Fruit fly (Drosophila melanogaster) whole organism, embryonic: ENCODE results near the gene Slu7.

Experiments used
- Adf1 ChIP-seq: fragments of 200-800 bp; sonication (Bioruptor generic); IDR thresholded peaks from 2 replicates; pipeline ENCODE4 v1.3.6; 2022; ENCODE audit warnings: missing biosample characterization, missing genetic modification characterization
- Aef1 ChIP-seq: fragments of 200-800 bp; sonication (Bioruptor generic); IDR thresholded peaks from 3 replicates; pipeline ENCODE4 v1.3.6; 2022; ENCODE audit warnings: missing biosample characterization, missing genetic modification characterization
- CG10366 ChIP-seq: fragments of 200-800 bp; sonication (Bioruptor generic); IDR thresholded peaks from 2 replicates; pipeline ENCODE4 v1.3.6; 2022; ENCODE audit warnings: missing biosample characterization, missing genetic modification characterization
- CG11504 ChIP-seq: fragments of 200-800 bp; sonication (Bioruptor generic); optimal IDR thresholded peaks from 3 replicates; lab custom pipeline; 2019; ENCODE audit warnings: missing biosample characterization, mild to moderate bottlenecking, missing genetic modification characterization, moderate library complexity
- CG1233 ChIP-seq: fragments of 200-800 bp; sonication (Bioruptor generic); optimal IDR thresholded peaks from 4 replicates; lab custom pipeline; 2018; ENCODE audit warnings: missing biosample characterization, mild to moderate bottlenecking, missing genetic modification characterization
- CG1529 ChIP-seq: fragments of 200-800 bp; sonication (Bioruptor generic); optimal IDR thresholded peaks from 3 replicates; lab custom pipeline; 2018; ENCODE audit warnings: missing biosample characterization, missing genetic modification characterization
- CG1603 ChIP-seq: fragments of 200-800 bp; sonication (Bioruptor generic); optimal IDR thresholded peaks from 2 replicates; lab custom pipeline; 2019; ENCODE audit warnings: missing biosample characterization, mild to moderate bottlenecking, missing genetic modification characterization, moderate library complexity
- CG17359 ChIP-seq: fragments of 200-800 bp; sonication (Bioruptor generic); optimal IDR thresholded peaks from 3 replicates; lab custom pipeline; 2018; ENCODE audit warnings: missing biosample characterization, mild to moderate bottlenecking, missing genetic modification characterization, moderate library complexity
- CG18619 ChIP-seq: fragments of 200-800 bp; sonication (Bioruptor generic); optimal IDR thresholded peaks from 3 replicates; lab custom pipeline; 2017; ENCODE audit warnings: missing biosample characterization, mild to moderate bottlenecking, missing genetic modification characterization
- CG2889 ChIP-seq: fragments of 200-800 bp; sonication (Bioruptor generic); IDR thresholded peaks from 3 replicates; pipeline ENCODE4 v1.3.6; 2022; ENCODE audit warnings: missing biosample characterization, missing genetic modification characterization
- CG30431 ChIP-seq: fragments of 200-800 bp; sonication (Bioruptor generic); optimal IDR thresholded peaks from 2 replicates; lab custom pipeline; 2017; ENCODE audit warnings: missing biosample characterization, missing genetic modification characterization
- CG32767 ChIP-seq: fragments of 200-800 bp; sonication (Bioruptor generic); IDR thresholded peaks from 2 replicates; pipeline ENCODE4 v1.3.6; 2022; ENCODE audit warnings: missing biosample characterization, missing genetic modification characterization
- CG32772 ChIP-seq: fragments of 200-800 bp; sonication (Bioruptor generic); IDR thresholded peaks from 2 replicates; pipeline ENCODE4 v1.3.6; 2022; ENCODE audit warnings: missing biosample characterization, missing genetic modification characterization
- CG34422 ChIP-seq: fragments of 200-800 bp; sonication (Bioruptor generic); IDR thresholded peaks from 3 replicates; pipeline ENCODE4 v1.3.6; 2022; ENCODE audit warnings: missing biosample characterization, missing genetic modification characterization
- CG4424 ChIP-seq: fragments of 200-800 bp; sonication (Bioruptor generic); optimal IDR thresholded peaks from 3 replicates; lab custom pipeline; 2016; ENCODE audit warnings: missing biosample characterization, missing genetic modification characterization
- CG7556 ChIP-seq: fragments of 200-800 bp; sonication (Bioruptor generic); optimal IDR thresholded peaks from 2 replicates; lab custom pipeline; 2017; ENCODE audit warnings: missing biosample characterization, mild to moderate bottlenecking, missing genetic modification characterization
- CG7839 ChIP-seq: fragments of 200-800 bp; sonication (Bioruptor generic); optimal IDR thresholded peaks from 3 replicates; lab custom pipeline; 2018; ENCODE audit warnings: missing biosample characterization, mild to moderate bottlenecking, missing genetic modification characterization, moderate library complexity
- Dref ChIP-seq: fragments of 200-800 bp; sonication (Bioruptor generic); IDR thresholded peaks from 2 replicates; pipeline ENCODE4 v1.3.6; 2022; ENCODE audit warnings: missing biosample characterization, missing genetic modification characterization
- Ets97D ChIP-seq: fragments of 200-800 bp; sonication (Bioruptor generic); optimal IDR thresholded peaks from 3 replicates; lab custom pipeline; 2016; ENCODE audit warnings: missing biosample characterization, missing genetic modification characterization
- Gsc ChIP-seq: fragments of 200-800 bp; sonication (Bioruptor generic); IDR thresholded peaks from 2 replicates; pipeline ENCODE4 v1.3.6; 2022; ENCODE audit warnings: missing biosample characterization, missing genetic modification characterization
- HHEX ChIP-seq: fragments of 200-800 bp; sonication (Bioruptor generic); optimal IDR thresholded peaks from 3 replicates; lab custom pipeline; 2017; ENCODE audit warnings: missing biosample characterization, mild to moderate bottlenecking, missing genetic modification characterization, missing genetic modification reagents
- Hr3 ChIP-seq: fragments of 200-800 bp; sonication (Bioruptor generic); optimal IDR thresholded peaks from 3 replicates; lab custom pipeline; 2016; ENCODE audit warnings: missing biosample characterization, missing genetic modification characterization
- Med ChIP-seq: fragments of 200-800 bp; sonication (Bioruptor generic); peaks from one replicate; lab custom pipeline; 2016; ENCODE audit warnings: missing biosample characterization, missing genetic modification characterization, mild to moderate bottlenecking, inconsistent platforms, moderate library complexity
- NK7.1 ChIP-seq: fragments of 200-800 bp; sonication (Bioruptor generic); optimal IDR thresholded peaks from 3 replicates; lab custom pipeline; 2016; ENCODE audit warnings: missing biosample characterization, missing genetic modification characterization
- Nf-YC ChIP-seq: fragments of 200-800 bp; optimal IDR thresholded peaks from 3 replicates; lab custom pipeline; 2019; ENCODE audit warnings: missing biosample characterization, mild to moderate bottlenecking, missing genetic modification characterization, moderate library complexity
- Opbp ChIP-seq: fragments of 200-800 bp; sonication (Bioruptor generic); IDR thresholded peaks from 3 replicates; pipeline ENCODE4 v1.3.6; 2022; ENCODE audit warnings: missing biosample characterization, missing genetic modification characterization; ENCODE audit not compliant: partially characterized antibody
- Pdp1 ChIP-seq, 2 experiments: fragments of 200-800 bp; sonication (Bioruptor generic); optimal IDR thresholded peaks; 3 replicates each; lab custom pipeline; 2016; ENCODE audit warnings: missing biosample characterization in 2 of 2, missing genetic modification characterization in 2 of 2, mild to moderate bottlenecking in 1 of 2, moderate library complexity in 1 of 2
- Rfx ChIP-seq: fragments of 200-800 bp; sonication (Bioruptor generic); IDR thresholded peaks from 2 replicates; pipeline ENCODE4 v1.3.6; 2022; ENCODE audit warnings: missing biosample characterization, missing genetic modification characterization
- Scr ChIP-seq: fragments of 200-800 bp; sonication (Bioruptor generic); IDR thresholded peaks from 2 replicates; pipeline ENCODE4 v1.3.6; 2022; ENCODE audit warnings: missing biosample characterization, missing genetic modification characterization; ENCODE audit not compliant: partially characterized antibody
- Sox102F ChIP-seq: fragments of 200-800 bp; sonication (Bioruptor generic); optimal IDR thresholded peaks from 2 replicates; lab custom pipeline; 2018; ENCODE audit warnings: missing biosample characterization, mild to moderate bottlenecking, missing genetic modification characterization, moderate library complexity
- Spps ChIP-seq: fragments of 200-800 bp; sonication (Bioruptor generic); optimal IDR thresholded peaks from 2 replicates; lab custom pipeline; 2018; ENCODE audit warnings: missing biosample characterization, mild to moderate bottlenecking, missing genetic modification characterization
- abd-A ChIP-seq: fragments of 200-800 bp; sonication (Bioruptor generic); optimal IDR thresholded peaks from 3 replicates; lab custom pipeline; 2019; ENCODE audit warnings: missing biosample characterization, mild to moderate bottlenecking, missing genetic modification characterization, moderate library complexity
- ap ChIP-seq: fragments of 200-800 bp; sonication (Bioruptor generic); IDR thresholded peaks from 2 replicates; pipeline ENCODE4 v1.3.6; 2022; ENCODE audit warnings: missing biosample characterization, missing genetic modification characterization
- cato ChIP-seq: fragments of 200-800 bp; sonication (Bioruptor generic); optimal IDR thresholded peaks from 2 replicates; lab custom pipeline; 2016; ENCODE audit warnings: missing biosample characterization, missing genetic modification characterization, borderline replicate concordance
- chif ChIP-seq, 2 experiments: fragments of 200-800 bp; sonication (Bioruptor generic); optimal IDR thresholded peaks; 3 replicates each; lab custom pipeline; 2016; ENCODE audit warnings: missing biosample characterization in 2 of 2, missing genetic modification characterization in 2 of 2
- crol ChIP-seq: fragments of 200-800 bp; sonication (Bioruptor generic); IDR thresholded peaks from 2 replicates; pipeline ENCODE4 v1.3.6; 2022; ENCODE audit warnings: missing biosample characterization, missing genetic modification characterization
- cwo ChIP-seq: fragments of 200-800 bp; sonication (Bioruptor generic); optimal IDR thresholded peaks from 3 replicates; lab custom pipeline; 2017; ENCODE audit warnings: missing biosample characterization, missing genetic modification characterization, mild to moderate bottlenecking, moderate library complexity, missing genetic modification reagents
- dpn ChIP-seq, 2 experiments: fragments of 200-800 bp; sonication (Bioruptor generic); optimal IDR thresholded peaks; 3 replicates each; lab custom pipeline; 2016; ENCODE audit warnings: missing biosample characterization in 2 of 2, missing genetic modification characterization in 2 of 2
- gem ChIP-seq: fragments of 200-800 bp; sonication (Bioruptor generic); optimal IDR thresholded peaks from 2 replicates; lab custom pipeline; 2019; ENCODE audit warnings: missing biosample characterization, mild to moderate bottlenecking, missing genetic modification characterization, moderate library complexity
- gsb-n ChIP-seq: fragments of 200-800 bp; sonication (Bioruptor generic); optimal IDR thresholded peaks from 3 replicates; lab custom pipeline; 2018; ENCODE audit warnings: missing biosample characterization, mild to moderate bottlenecking, missing genetic modification characterization
- hb ChIP-seq: fragments of 200-800 bp; sonication (Bioruptor generic); IDR thresholded peaks from 3 replicates; pipeline ENCODE4 v1.3.6; 2022; ENCODE audit warnings: missing biosample characterization, missing genetic modification characterization; ENCODE audit not compliant: partially characterized antibody
- hkb ChIP-seq, 2 experiments: fragments of 200-800 bp in 1 of 2; fragments of >200 bp in 1 of 2; sonication (Bioruptor generic) in 1 of 2; IDR thresholded peaks in 1 of 2; optimal IDR thresholded peaks in 1 of 2; 2 replicates each; pipeline versions ENCODE4 v1.3.6 to Lab custom; 2017 to 2022; ENCODE audit warnings: missing biosample characterization in 1 of 2, missing genetic modification characterization in 1 of 2
- kay ChIP-seq: fragments of 200-800 bp; sonication (Bioruptor generic); optimal IDR thresholded peaks from 2 replicates; lab custom pipeline; 2016; ENCODE audit warnings: missing biosample characterization, missing genetic modification characterization
- nau ChIP-seq: fragments of 200-800 bp; sonication (Bioruptor generic); optimal IDR thresholded peaks from 3 replicates; lab custom pipeline; 2017; ENCODE audit warnings: missing biosample characterization, mild to moderate bottlenecking, missing genetic modification characterization, missing genetic modification reagents
- pfk ChIP-seq: fragments of 200-800 bp; sonication (Bioruptor generic); optimal IDR thresholded peaks from 2 replicates; lab custom pipeline; 2018; ENCODE audit warnings: missing biosample characterization, mild to moderate bottlenecking, missing genetic modification characterization, moderate library complexity
- slbo ChIP-seq: fragments of 200-800 bp; sonication (Bioruptor generic); IDR thresholded peaks from 2 replicates; pipeline ENCODE4 v1.3.6; 2022; ENCODE audit warnings: missing biosample characterization, missing genetic modification characterization
- tap ChIP-seq: fragments of 200-800 bp; optimal IDR thresholded peaks from 3 replicates; lab custom pipeline; 2019; ENCODE audit warnings: missing biosample characterization, mild to moderate bottlenecking, missing genetic modification characterization, moderate library complexity
- zfh1 ChIP-seq: fragments of 200-800 bp; sonication (Bioruptor generic); IDR thresholded peaks from 3 replicates; pipeline ENCODE4 v1.3.6; 2022; ENCODE audit warnings: missing biosample characterization, missing genetic modification characterization

Gene Slu7

DNA sequence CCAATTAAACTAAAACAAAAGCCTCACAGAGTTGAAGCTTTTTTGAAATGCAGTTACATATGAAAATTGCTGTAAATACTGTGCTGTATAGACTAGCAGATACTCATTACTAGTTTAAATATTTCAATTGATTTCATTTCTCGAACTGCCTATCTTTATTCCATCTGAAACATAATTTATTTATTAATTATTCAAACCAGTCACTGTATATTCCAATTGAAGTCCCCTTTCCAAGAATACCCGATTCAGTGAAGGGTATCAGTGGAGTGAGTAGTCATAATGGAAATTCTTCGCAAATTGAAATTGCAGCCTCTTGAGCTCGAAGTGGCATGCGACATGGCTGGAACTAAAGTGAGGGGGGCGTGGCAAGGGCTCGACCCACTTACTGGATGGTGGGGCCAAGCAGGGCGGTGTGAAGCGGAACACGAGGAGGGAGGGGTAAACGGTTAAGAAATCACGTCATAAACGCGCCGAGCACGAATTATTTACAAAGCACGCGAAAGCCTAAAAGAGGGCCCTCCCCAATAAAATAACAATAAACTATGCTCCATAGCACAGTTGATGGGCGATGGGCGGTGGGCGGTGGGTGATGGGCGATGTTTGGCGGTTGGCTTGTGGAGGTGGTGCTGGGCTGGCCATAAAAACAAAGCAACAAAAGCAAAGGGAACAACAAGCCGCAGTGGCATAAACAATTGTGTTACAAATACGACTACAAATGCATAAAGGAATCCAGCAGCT lies 33.8 kb downstream of the Slu7 start (continued):
- TF ChIP-seq CG32767 (GFP tag; lab: Robert Waterston, UW) (no peak), CG30431 (no peak), gsb-n (tag; lab: Kevin White, UChicago) (no peak), CG2889 (GFP tag; lab: Robert Waterston, UW) (no peak), Dref (GFP tag; lab: Robert Waterston, UW) (0 out of 2 replicates have a peak, but pooled peaks have one; percentile 11), Hr3 (peak; percentile 4), HHEX (peak; percentile 22), Pdp1 (GFP tag; optimal IDR thresholded peaks at IDR 0.05; lab: Kevin White, UChicago) (peak; percentile 11 to 28), gem (tag; lab: Kevin White, UChicago) (peak; percentile 73), Ets97D (GFP tag; lab: Kevin White, UChicago) (no peak), nau (GFP tag; lab: Kevin White, UChicago) (peak; percentile 5), CG4424 (GFP tag; lab: Kevin White, UChicago) (peak; percentile 38), Nf-YC (tag; lab: Kevin White, UChicago) (no peak), Med (peak; percentile 80), CG32772 (GFP tag; lab: Robert Waterston, UW) (0 out of 2 replicates have a peak, but pooled peaks have one; percentile 19), dpn (GFP tag; optimal IDR thresholded peaks at IDR 0.05; lab: Kevin White, UChicago) (peak in 1 of 2 experiments; percentile 47), pfk (GFP tag; lab: Kevin White, UChicago) (no peak), abd-A (tag; lab: Kevin White, UChicago) (peak; percentile 93), CG7839 (tag; lab: Kevin White, UChicago) (peak; percentile 58), NK7.1 (GFP tag; lab: Kevin White, UChicago) (no peak), Adf1 (no peak), CG1603 (tag; lab: Kevin White, UChicago) (peak; percentile 65), hkb (optimal IDR thresholded peaks at IDR 0.05; lab: Kevin White, UChicago) (no peak), hkb (GFP tag; IDR thresholded peaks at IDR 0.05; lab: Robert Waterston, UW) (0 out of 2 replicates have a peak, but pooled peaks have one; percentile 25), Spps (tag; lab: Kevin White, UChicago) (no peak), hb (GFP tag; lab: Robert Waterston, UW) (no peak), CG10366 (GFP tag; lab: Robert Waterston, UW) (peak; percentile 56; the same call in 1 of the 2 replicates), CG17359 (tag; lab: Kevin White, UChicago) (peak; percentile 67), kay (no peak), ap (no peak), CG7556 (GFP tag; lab: Kevin White, UChicago) (peak; percentile 16), tap (tag; lab: Kevin White, UChicago) (peak; percentile 40), crol (GFP tag; lab: Robert Waterston, UW) (peak; percentile 58), Gsc (GFP tag; lab: Robert Waterston, UW) (no peak), CG34422 (GFP tag; lab: Robert Waterston, UW) (no peak), CG18619 (GFP tag; lab: Kevin White, UChicago) (no peak), CG1529 (GFP tag; lab: Kevin White, UChicago) (no peak), Sox102F (GFP tag; lab: Kevin White, UChicago) (peak; percentile 70), cato (GFP tag; lab: Kevin White, UChicago) (peak; percentile 17), Aef1 (GFP tag; lab: Robert Waterston, UW) (peak; percentile 57), Scr (GFP tag; lab: Robert Waterston, UW) (no peak), zfh1 (GFP tag; lab: Robert Waterston, UW) (0 out of 3 replicates have a peak, but pooled peaks have one; percentile 32), Rfx (GFP tag; lab: Robert Waterston, UW) (peak; percentile 50; the same call in 1 of the 2 replicates), chif (GFP tag; optimal IDR thresholded peaks at IDR 0.05; lab: Kevin White, UChicago) (peak in 1 of 2 experiments; percentile 13), cwo (peak; percentile 3), CG1233 (GFP tag; lab: Kevin White, UChicago) (peak; percentile 7), slbo (GFP tag; lab: Robert Waterston, UW) (peak; percentile 62), CG11504 (peak; percentile 74), Opbp (no peak)
